Worm (Caenorhabditis elegans): Measurements from ENCODE around the gene nemt-1.

- TF ChIP-seq alr-1 (tag; optimal IDR thresholded peaks at IDR 0.05; ENCODE audit: borderline replicate concordance) (no peak), ama-1 (optimal IDR thresholded peaks at IDR 0.05) (no peak), dpl-1 (GFP tag; optimal IDR thresholded peaks at IDR 0.05) (no peak)
Observed at ce11 chrIV:9289635-9290034, 29.6 kb downstream of the nemt-1 start.
